Worm (Caenorhabditis elegans) whole organism, L3 larva: ENCODE results near the gene clec-173.
"Not testable (repeated sequence)": the region's sequence is repeated elsewhere in the genome, so short reads cannot be mapped to it uniquely, and the experiment has no call there.

Experiments used
- R02D3.7 ChIP-seq: fragments of 150-350 bp; optimal IDR thresholded peaks from 2 replicates; lab custom pipeline; 2014; ENCODE audit warnings: missing biosample characterization, missing genetic modification characterization
- ZK546.5 ChIP-seq: sonication (generic microtip); optimal IDR thresholded peaks from 2 replicates; lab custom pipeline; 2017; ENCODE audit warnings: missing biosample characterization, missing genetic modification characterization
- ama-1 ChIP-seq: fragments of 150-350 bp; optimal IDR thresholded peaks from 2 replicates; lab custom pipeline; 2018
- ceh-16 ChIP-seq: sonication (generic microtip); optimal IDR thresholded peaks from 2 replicates; lab custom pipeline; 2017; ENCODE audit warnings: missing biosample characterization, missing genetic modification characterization
- ceh-28 ChIP-seq: fragments of 150-350 bp; optimal IDR thresholded peaks from 2 replicates; lab custom pipeline; 2014; ENCODE audit warnings: missing biosample characterization, missing genetic modification reagents, missing genetic modification characterization
- ceh-82 ChIP-seq: fragments of 150-350 bp; optimal IDR thresholded peaks from 2 replicates; lab custom pipeline; 2014; ENCODE audit warnings: missing biosample characterization, missing genetic modification characterization
- ceh-9 ChIP-seq: sonication (generic microtip); optimal IDR thresholded peaks from 2 replicates; lab custom pipeline; 2018; ENCODE audit warnings: missing biosample characterization, missing genetic modification characterization
- daf-12 ChIP-seq: fragments of 150-350 bp; optimal IDR thresholded peaks from 2 replicates; lab custom pipeline; 2014; ENCODE audit warnings: missing biosample characterization, missing genetic modification reagents, missing genetic modification characterization
- egl-27 ChIP-seq: sonication (generic microtip); optimal IDR thresholded peaks from 4 replicates; lab custom pipeline; 2017; ENCODE audit warnings: missing biosample characterization, missing genetic modification reagents, missing genetic modification characterization
- egl-5 ChIP-seq: fragments of 150-350 bp; optimal IDR thresholded peaks from 2 replicates; lab custom pipeline; 2017; ENCODE audit warnings: missing biosample characterization, missing genetic modification reagents, missing genetic modification characterization, inconsistent platforms
- elt-1 ChIP-seq: fragments of 150-350 bp; optimal IDR thresholded peaks from 2 replicates; lab custom pipeline; 2014; ENCODE audit warnings: missing biosample characterization, missing genetic modification characterization
- elt-2 ChIP-seq: sonication (generic microtip); optimal IDR thresholded peaks from 2 replicates; lab custom pipeline; 2016; ENCODE audit warnings: missing genetic modification reagents, mild to moderate bottlenecking, missing genetic modification characterization, missing compliant biosample characterization
- elt-3 ChIP-seq, 3 experiments: fragments of 150-350 bp in 1 of 3; sonication (generic microtip) in 2 of 3; optimal IDR thresholded peaks; 2 replicates in 2 of 3; 4 replicates in 1 of 3; lab custom pipeline; 2014 to 2017; ENCODE audit warnings: missing biosample characterization in 3 of 3, missing genetic modification characterization in 3 of 3
- fkh-10 ChIP-seq: sonication (generic microtip); optimal IDR thresholded peaks from 2 replicates; lab custom pipeline; 2017; ENCODE audit warnings: missing biosample characterization, missing genetic modification reagents, missing genetic modification characterization
- fkh-2 ChIP-seq: fragments of 150-350 bp; optimal IDR thresholded peaks from 2 replicates; lab custom pipeline; 2014; ENCODE audit warnings: missing biosample characterization, missing genetic modification reagents, missing genetic modification characterization
- fos-1 ChIP-seq: fragments of 150-350 bp; optimal IDR thresholded peaks from 2 replicates; lab custom pipeline; 2014; ENCODE audit warnings: missing biosample characterization, missing genetic modification characterization
- hmg-11 ChIP-seq: sonication (generic microtip); optimal IDR thresholded peaks from 2 replicates; lab custom pipeline; 2016; ENCODE audit warnings: missing genetic modification characterization, missing compliant biosample characterization
- jun-1 ChIP-seq: fragments of 150-350 bp; optimal IDR thresholded peaks from 2 replicates; lab custom pipeline; 2014; ENCODE audit warnings: missing biosample characterization, missing genetic modification reagents, missing genetic modification characterization
- lin-15B ChIP-seq: fragments of 150-350 bp; optimal IDR thresholded peaks from 2 replicates; lab custom pipeline; 2014; ENCODE audit warnings: missing biosample characterization, missing genetic modification characterization
- lin-39 ChIP-seq: fragments of 150-350 bp; optimal IDR thresholded peaks from 2 replicates; lab custom pipeline; 2018; ENCODE audit warnings: missing biosample characterization, missing genetic modification reagents, missing genetic modification characterization
- lsy-12 ChIP-seq: sonication (generic microtip); optimal IDR thresholded peaks from 2 replicates; lab custom pipeline; 2016; ENCODE audit warnings: mild to moderate bottlenecking, missing genetic modification characterization, missing compliant biosample characterization
- mml-1 ChIP-seq: fragments of 150-350 bp; sonication (generic microtip); optimal IDR thresholded peaks from 3 replicates; lab custom pipeline; 2014; ENCODE audit warnings: missing biosample characterization, missing genetic modification characterization
- nfya-1 ChIP-seq: sonication (generic microtip); optimal IDR thresholded peaks from 2 replicates; lab custom pipeline; 2017; ENCODE audit warnings: missing genetic modification characterization, mild to moderate bottlenecking, missing compliant biosample characterization, antibody characterized with exemption, moderate library complexity; ENCODE audit not compliant: insufficient read depth
- nhr-11 ChIP-seq: fragments of 150-350 bp; optimal IDR thresholded peaks from 2 replicates; lab custom pipeline; 2014; ENCODE audit warnings: missing biosample characterization, missing genetic modification characterization
- nhr-12 ChIP-seq: fragments of 150-350 bp; optimal IDR thresholded peaks from 2 replicates; lab custom pipeline; 2014; ENCODE audit warnings: missing biosample characterization, missing genetic modification characterization
- nhr-23 ChIP-seq: fragments of 150-350 bp; optimal IDR thresholded peaks from 2 replicates; lab custom pipeline; 2014; ENCODE audit warnings: missing biosample characterization, missing genetic modification reagents, missing genetic modification characterization
- nhr-237 ChIP-seq: fragments of 150-350 bp; optimal IDR thresholded peaks from 2 replicates; lab custom pipeline; 2014; ENCODE audit warnings: missing biosample characterization, missing genetic modification characterization
- nhr-25 ChIP-seq: sonication (generic microtip); optimal IDR thresholded peaks from 2 replicates; lab custom pipeline; 2017; ENCODE audit warnings: missing biosample characterization, missing genetic modification characterization
- nhr-28 ChIP-seq: fragments of 150-350 bp; optimal IDR thresholded peaks from 2 replicates; lab custom pipeline; 2014; ENCODE audit warnings: missing biosample characterization, missing genetic modification characterization
- nhr-43 ChIP-seq: sonication (generic microtip); optimal IDR thresholded peaks from 2 replicates; lab custom pipeline; 2016; ENCODE audit warnings: mild to moderate bottlenecking, missing genetic modification characterization, missing compliant biosample characterization; ENCODE audit not compliant: poor library complexity, severe bottlenecking
- nhr-67 ChIP-seq: fragments of 150-350 bp; optimal IDR thresholded peaks from 2 replicates; lab custom pipeline; 2014; ENCODE audit warnings: missing biosample characterization, missing genetic modification characterization
- nhr-76 ChIP-seq: fragments of 150-350 bp; sonication (generic microtip); optimal IDR thresholded peaks from 5 replicates; lab custom pipeline; 2014; ENCODE audit warnings: missing biosample characterization, missing genetic modification characterization
- pha-4 ChIP-seq: fragments of 150-350 bp; optimal IDR thresholded peaks from 2 replicates; lab custom pipeline; 2014; ENCODE audit warnings: missing biosample characterization, missing genetic modification reagents, missing genetic modification characterization
- pqm-1 ChIP-seq: fragments of 150-350 bp; optimal IDR thresholded peaks from 2 replicates; lab custom pipeline; 2017; ENCODE audit warnings: missing biosample characterization, missing genetic modification characterization, inconsistent platforms
- sea-2 ChIP-seq: fragments of 150-350 bp; sonication (generic microtip); optimal IDR thresholded peaks from 4 replicates; lab custom pipeline; 2014; ENCODE audit warnings: missing biosample characterization, missing genetic modification reagents, missing genetic modification characterization
- skn-1 ChIP-seq: fragments of 150-350 bp; optimal IDR thresholded peaks from 2 replicates; lab custom pipeline; 2014; ENCODE audit warnings: missing biosample characterization, missing genetic modification characterization
- snpc-4 ChIP-seq: fragments of 150-350 bp; optimal IDR thresholded peaks from 2 replicates; lab custom pipeline; 2014; ENCODE audit warnings: missing biosample characterization, missing genetic modification characterization
- tbx-2 ChIP-seq: sonication (generic microtip); optimal IDR thresholded peaks from 2 replicates; lab custom pipeline; 2016; ENCODE audit warnings: mild to moderate bottlenecking, missing genetic modification characterization, missing compliant biosample characterization
- unc-39 ChIP-seq: sonication (generic microtip); optimal IDR thresholded peaks from 4 replicates; lab custom pipeline; 2017; ENCODE audit warnings: missing biosample characterization, missing genetic modification characterization
- unc-62 ChIP-seq: fragments of 150-350 bp; sonication (generic microtip); optimal IDR thresholded peaks from 4 replicates; lab custom pipeline; 2014; ENCODE audit warnings: missing biosample characterization, missing genetic modification reagents, missing genetic modification characterization
- zag-1 ChIP-seq: fragments of 150-350 bp; optimal IDR thresholded peaks from 2 replicates; lab custom pipeline; 2014; ENCODE audit warnings: missing biosample characterization, missing genetic modification characterization
- ztf-11 ChIP-seq: fragments of 150-350 bp; optimal IDR thresholded peaks from 2 replicates; lab custom pipeline; 2014; ENCODE audit warnings: missing biosample characterization, missing genetic modification characterization
- ztf-4 ChIP-seq: fragments of 150-350 bp; optimal IDR thresholded peaks from 2 replicates; lab custom pipeline; 2014; ENCODE audit warnings: missing biosample characterization, missing genetic modification characterization

clec-173 gene

ce11 chrIV:3305575-3305974, 38.1 kb upstream of the clec-173 start, which contains the start of gene W08E12.2:
TSS of gene W08E12.2 (plus strand) at chrIV:3305875.
- TF ChIP-seq nfya-1 (no peak), fos-1 (no peak), unc-62 (GFP tag; lab: Kevin White, UChicago) (no peak), nhr-237 (tag; lab: Kevin White, UChicago) (no peak), pha-4 (tag; lab: Kevin White, UChicago) (no peak), lin-15B (tag; lab: Kevin White, UChicago) (no peak), nhr-11 (tag; lab: Kevin White, UChicago) (no peak), daf-12 (tag; lab: Kevin White, UChicago) (no peak), sea-2 (GFP tag; lab: Kevin White, UChicago) (no peak), ZK546.5 (tag; lab: Kevin White, UChicago) (no peak), ztf-4 (no peak), nhr-12 (tag; lab: Kevin White, UChicago) (no peak), lin-39 (tag; lab: Kevin White, UChicago) (no peak), fkh-10 (GFP tag; lab: Kevin White, UChicago) (no peak)

DNA sequence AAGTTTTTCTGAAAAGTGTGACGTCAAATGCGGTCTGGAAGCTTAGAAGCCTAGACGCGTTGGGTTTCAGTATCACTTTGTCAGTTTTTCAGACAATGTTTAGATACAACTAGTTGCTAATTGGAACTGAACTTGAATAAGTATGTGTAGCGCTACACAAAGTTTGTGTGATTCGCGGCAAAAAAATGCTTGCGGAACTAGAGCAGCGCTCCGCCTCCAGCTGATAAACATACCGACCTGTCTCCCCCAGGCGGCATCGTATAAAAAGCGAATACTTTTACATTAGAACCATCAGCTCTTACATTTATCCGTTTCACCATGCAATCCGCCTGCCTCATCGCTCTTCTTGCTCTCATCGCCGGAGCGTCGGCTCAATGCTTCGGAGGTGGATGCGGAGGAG, 36.2 kb upstream of the clec-173 start, which contains the start of gene idpp-12:
idpp-12 (plus strand) TSS at position 301 of the 400 bp plus-strand sequence.
- not testable (repeated sequence) for TF ChIP-seq fkh-2 (tag; lab: Kevin White, UChicago); ama-1 (lab: Kevin White, UChicago); tbx-2

DNA sequence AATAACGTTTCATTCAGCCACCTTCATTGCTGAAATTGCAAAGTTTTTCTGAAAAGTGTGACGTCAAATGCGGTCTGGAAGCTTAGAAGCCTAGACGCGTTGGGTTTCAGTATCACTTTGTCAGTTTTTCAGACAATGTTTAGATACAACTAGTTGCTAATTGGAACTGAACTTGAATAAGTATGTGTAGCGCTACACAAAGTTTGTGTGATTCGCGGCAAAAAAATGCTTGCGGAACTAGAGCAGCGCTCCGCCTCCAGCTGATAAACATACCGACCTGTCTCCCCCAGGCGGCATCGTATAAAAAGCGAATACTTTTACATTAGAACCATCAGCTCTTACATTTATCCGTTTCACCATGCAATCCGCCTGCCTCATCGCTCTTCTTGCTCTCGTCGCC, 34.6 kb upstream of the clec-173 start, which contains the start of gene W08E12.4:
W08E12.4 (plus strand) TSS at position 301 of the 400 bp plus-strand sequence.
- not testable (repeated sequence) for TF ChIP-seq nhr-43; R02D3.7; nhr-23 (tag; lab: Kevin White, UChicago)

DNA sequence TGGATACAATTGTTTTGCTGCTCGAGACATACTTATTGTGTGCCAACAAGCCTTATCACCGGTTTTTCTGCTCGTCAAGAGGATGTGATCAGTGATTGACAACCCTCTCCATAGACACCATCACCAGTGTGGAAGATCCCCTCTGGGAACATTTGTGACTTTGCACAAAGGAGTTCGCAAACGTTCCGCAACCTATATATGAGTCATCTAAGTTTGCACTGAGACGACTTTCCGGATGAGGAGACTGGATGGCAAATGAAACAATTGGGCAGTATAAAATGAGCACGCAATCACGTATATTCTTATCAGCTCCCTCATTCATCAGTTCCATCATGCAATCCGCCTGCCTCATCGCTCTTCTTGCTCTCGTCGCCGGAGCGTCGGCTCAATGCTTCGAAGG, 33.0 kb upstream of the clec-173 start, which contains the start of gene W08E12.5:
W08E12.5 (plus strand) TSS at position 301 of the 400 bp plus-strand sequence.
- TF ChIP-seq fkh-10 (GFP tag; lab: Kevin White, UChicago), result no peak
- no peak for TF ChIP-seq ztf-11 (tag; lab: Kevin White, UChicago)
- TF ChIP-seq elt-2 (tag; lab: Kevin White, UChicago), result no peak
- TF ChIP-seq elt-1 (tag; lab: Kevin White, UChicago), result no peak
- TF ChIP-seq zag-1, result no peak
- TF ChIP-seq ztf-4, result no peak
- no peak for TF ChIP-seq snpc-4 (tag; lab: Kevin White, UChicago)
- TF ChIP-seq tbx-2, result no peak
- TF ChIP-seq elt-3 (tag; optimal IDR thresholded peaks at IDR 0.05; lab: Kevin White, UChicago), result no peak
- no peak for TF ChIP-seq unc-39 (tag; lab: Kevin White, UChicago)
- TF ChIP-seq ceh-28 (tag; lab: Kevin White, UChicago), result no peak
- TF ChIP-seq hmg-11 (tag; lab: Kevin White, UChicago), result no peak
- no peak for TF ChIP-seq nhr-28
- no peak for TF ChIP-seq nhr-67 (tag; lab: Kevin White, UChicago)
- TF ChIP-seq skn-1, result no peak

DNA sequence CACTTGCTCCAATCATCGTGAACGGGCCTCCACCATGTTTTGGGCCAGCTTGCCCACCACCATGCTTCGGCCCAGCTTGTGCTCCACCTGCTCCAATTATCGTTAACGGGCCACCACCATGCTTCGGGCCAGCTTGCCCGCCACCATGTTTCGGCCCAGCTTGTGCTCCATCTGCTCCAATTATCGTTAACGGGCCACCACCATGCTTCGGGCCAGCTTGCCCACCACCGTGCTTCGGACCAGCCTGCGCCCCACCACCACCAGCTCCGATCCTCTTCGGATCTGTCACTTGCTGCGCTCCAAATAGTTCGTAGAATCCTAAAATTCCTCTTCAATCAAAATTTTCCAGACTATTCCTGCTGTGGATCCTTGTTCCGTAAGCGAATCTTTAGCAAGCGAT, 31.7 kb upstream of the clec-173 start:
- TF ChIP-seq elt-1 (tag; lab: Kevin White, UChicago) (no peak), ceh-16 (tag; lab: Kevin White, UChicago) (no peak), ZK546.5 (tag; lab: Kevin White, UChicago) (no peak), pqm-1 (no peak), ceh-9 (tag; lab: Kevin White, UChicago) (no peak), egl-5 (tag; lab: Kevin White, UChicago) (no peak), fkh-2 (tag; lab: Kevin White, UChicago) (no peak), lsy-12 (tag; lab: Kevin White, UChicago) (no peak), nhr-25 (no peak), nhr-23 (tag; lab: Kevin White, UChicago) (no peak), ceh-82 (no peak), mml-1 (tag; lab: Kevin White, UChicago) (no peak), nhr-67 (tag; lab: Kevin White, UChicago) (no peak), egl-27 (tag; lab: Kevin White, UChicago) (no peak), nhr-237 (tag; lab: Kevin White, UChicago) (no peak), nhr-76 (tag; lab: Kevin White, UChicago) (no peak), nhr-11 (tag; lab: Kevin White, UChicago) (no peak), jun-1 (tag; lab: Kevin White, UChicago) (no peak), elt-3 (tag; optimal IDR thresholded peaks at IDR 0.05; lab: Kevin White, UChicago) (no peak), ztf-4 (no peak)
